Fruit fly (Drosophila melanogaster): ENCODE measurements around the gene Blos3.

- TF ChIP-seq cnc (optimal IDR thresholded peaks at IDR 0.05) (no peak), kay (GFP tag; ENCODE audit: borderline replicate concordance) (no peak), ovo (GFP tag; optimal IDR thresholded peaks at IDR 0.05) (no peak)
Observed at dm6 chr3L:18901411-18901810, 31.4 kb downstream of the Blos3 start, which contains the start of the genes arx and CG6843.

Data from whole organism, adult.